Fruit fly (Drosophila melanogaster) whole organism, prepupa: ENCODE measurements around the gene CG1983.

Experiments used
- CG1621 ChIP-seq: fragments of 200-800 bp; sonication (Bioruptor generic); optimal IDR thresholded peaks from 3 replicates; lab custom pipeline; 2018; ENCODE audit warnings: missing biosample characterization, mild to moderate bottlenecking, missing genetic modification characterization
- Met ChIP-seq: fragments of 200-800 bp; sonication (Bioruptor generic); optimal IDR thresholded peaks from 3 replicates; lab custom pipeline; 2016; ENCODE audit warnings: missing biosample characterization, missing genetic modification characterization
- lz ChIP-seq: fragments of 200-800 bp; sonication (Bioruptor generic); optimal IDR thresholded peaks from 3 replicates; lab custom pipeline; 2016; ENCODE audit warnings: missing biosample characterization, missing genetic modification characterization

DNA sequence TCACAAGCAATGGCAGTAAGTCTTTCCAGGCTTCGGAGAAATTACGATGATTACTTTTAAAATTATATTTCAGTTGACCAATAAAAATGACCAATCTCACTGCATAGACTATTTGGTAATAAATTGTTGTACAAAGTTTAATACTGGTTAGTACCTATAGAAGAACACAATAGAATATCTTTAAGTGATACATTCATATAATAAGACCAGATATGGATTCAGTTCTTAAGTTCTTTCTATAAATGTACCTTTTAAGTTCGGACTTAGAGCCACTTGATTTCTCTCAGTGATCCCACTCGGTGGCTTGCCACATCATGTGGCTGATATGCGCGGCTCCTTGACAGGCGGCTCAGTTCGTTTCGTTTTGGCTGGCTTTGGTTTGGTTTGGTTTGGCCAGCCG is 14.3 kb downstream of the CG1983 start:
- TF ChIP-seq Met (GFP tag; lab: Kevin White, UChicago) = no peak
- no peak for TF ChIP-seq lz
- TF ChIP-seq CG1621 (tag; lab: Kevin White, UChicago) = no peak
